Fruit fly (Drosophila melanogaster): Measurements from ENCODE around the gene Dnz1.
A peak's percentile ranks its signal among the peaks of the same experiment; 100 is the strongest.

Gene Dnz1

DNA sequence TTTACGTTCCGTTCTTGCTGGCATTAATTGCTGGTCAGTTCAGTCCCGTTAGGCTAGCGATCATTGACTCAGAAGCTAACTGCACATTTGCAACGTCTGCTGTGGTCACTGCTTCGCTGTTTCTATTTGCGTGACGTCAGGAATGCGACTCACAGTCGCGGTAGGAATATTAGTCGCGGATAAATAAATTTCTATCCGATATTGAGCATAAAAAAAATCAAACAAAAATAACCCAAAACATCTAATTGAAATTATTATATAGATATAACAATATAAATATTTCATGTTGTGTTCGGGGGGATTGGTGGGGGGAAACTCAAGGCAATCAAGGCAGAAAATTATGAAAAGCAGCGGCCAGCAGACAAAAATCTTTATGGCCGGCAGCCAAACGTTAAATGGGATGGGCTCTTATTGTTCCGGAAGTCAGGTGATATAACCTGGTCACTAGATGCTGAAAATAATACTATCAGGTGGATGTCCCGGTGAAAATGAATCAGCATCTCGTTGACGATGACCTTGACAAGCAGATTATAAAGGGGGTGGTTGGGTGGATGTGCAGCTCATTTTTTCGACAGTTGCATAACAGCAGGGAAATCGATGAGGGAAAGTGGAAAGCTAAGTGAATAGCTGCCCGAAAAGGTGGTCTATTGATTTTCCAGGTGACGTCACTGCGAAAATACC lies 6.8 kb downstream of the Dnz1 start, which contains the start of gene SmydA-3 (continued):
- TF ChIP-seq cg (GFP tag; optimal IDR thresholded peaks at IDR 0.05) (no peak), Mad (GFP tag; optimal IDR thresholded peaks at IDR 0.05) (no peak), unc-4 (GFP tag; IDR thresholded peaks at IDR 0.05; ENCODE audit: partially characterized antibody) (no peak), Kr (GFP tag; optimal IDR thresholded peaks at IDR 0.05) (no peak), ken (GFP tag; IDR thresholded peaks at IDR 0.05) (no peak), CG4820 (GFP tag; optimal IDR thresholded peaks at IDR 0.05) (no peak), CG30403 (GFP tag; optimal IDR thresholded peaks at IDR 0.05) (peak; percentile 8), ewg (GFP tag; optimal IDR thresholded peaks at IDR 0.05) (no peak), NC2α (GFP tag; optimal IDR thresholded peaks at IDR 0.05) (no peak), CG14860 (GFP tag; IDR thresholded peaks at IDR 0.05; ENCODE audit: partially characterized antibody) (no peak), CG10431 (GFP tag; optimal IDR thresholded peaks at IDR 0.05) (no peak), shn (GFP tag; optimal IDR thresholded peaks at IDR 0.05) (no peak), CG10267 (tag; optimal IDR thresholded peaks at IDR 0.05) (peak; percentile 7), Hr3 (GFP tag; optimal IDR thresholded peaks at IDR 0.05) (no peak), CG18764 (GFP tag; optimal IDR thresholded peaks at IDR 0.05) (no peak), CG13624 (GFP tag; optimal IDR thresholded peaks at IDR 0.05) (no peak), Abd-B (GFP tag; optimal IDR thresholded peaks at IDR 0.05) (no peak), CG30020 (tag; optimal IDR thresholded peaks at IDR 0.05) (no peak), slou (GFP tag; optimal IDR thresholded peaks at IDR 0.05) (no peak), CG32532 (GFP tag; IDR thresholded peaks at IDR 0.05) (peak; percentile 45; the same call in 1 of the 2 replicates), sr (GFP tag; IDR thresholded peaks at IDR 0.05) (no peak), CG10209 (GFP tag; optimal IDR thresholded peaks at IDR 0.05) (no peak), BtbVII (GFP tag; optimal IDR thresholded peaks at IDR 0.05) (peak; percentile 26), Chrac-16 (GFP tag; optimal IDR thresholded peaks at IDR 0.05) (no peak), CG7987 (GFP tag; optimal IDR thresholded peaks at IDR 0.05) (no peak), CG17385 (GFP tag; optimal IDR thresholded peaks at IDR 0.05) (no peak), tx (GFP tag; optimal IDR thresholded peaks at IDR 0.05) (no peak), corto (GFP tag; optimal IDR thresholded peaks at IDR 0.05) (no peak), HLH54F (GFP tag; optimal IDR thresholded peaks at IDR 0.05) (no peak), CG17186 (GFP tag; optimal IDR thresholded peaks at IDR 0.05) (no peak), gfzf (GFP tag; optimal IDR thresholded peaks at IDR 0.05) (no peak)

DNA sequence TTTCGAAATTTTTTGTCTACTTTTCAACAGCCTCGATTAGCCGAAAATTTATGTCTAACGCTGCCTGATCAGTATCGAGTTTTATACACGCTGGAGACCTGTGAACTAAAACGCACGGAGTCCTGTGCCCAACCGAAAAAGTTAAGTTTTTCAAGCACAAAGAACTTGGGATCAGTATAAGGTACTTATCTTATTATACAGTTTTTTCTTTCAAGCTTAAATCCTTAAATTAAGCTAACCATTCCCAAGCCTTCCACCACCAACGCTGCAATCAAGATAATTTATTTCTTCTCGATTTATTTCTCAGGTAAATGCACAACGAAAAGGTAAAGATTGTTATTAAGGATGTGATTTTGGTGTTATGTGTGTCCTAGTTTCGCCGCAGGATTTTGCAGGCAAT lies 9.5 kb downstream of the Dnz1 start, which contains the start of gene Porin2:
Porin2 (minus strand) TSS at position 101 of the 400 bp plus-strand sequence.
- TF ChIP-seq CG15073 (GFP tag; optimal IDR thresholded peaks at IDR 0.05) (no peak), stc (GFP tag; IDR thresholded peaks at IDR 0.05) (no peak), CG3995 (GFP tag; optimal IDR thresholded peaks at IDR 0.05) (no peak), CG17829 (tag; optimal IDR thresholded peaks at IDR 0.05) (no peak), Adf1 (GFP tag; IDR thresholded peaks at IDR 0.05) (no peak), CG6175 (GFP tag; IDR thresholded peaks at IDR 0.05) (no peak), CG2202 (tag; optimal IDR thresholded peaks at IDR 0.05) (no peak), CG6791 (GFP tag; IDR thresholded peaks at IDR 0.05; ENCODE audit: partially characterized antibody) (no peak), hbn (GFP tag; IDR thresholded peaks at IDR 0.05; ENCODE audit: partially characterized antibody) (no peak), gsb (GFP tag; IDR thresholded peaks at IDR 0.05) (no peak), tio (GFP tag; optimal IDR thresholded peaks at IDR 0.05) (no peak), Xbp1 (GFP tag; optimal IDR thresholded peaks at IDR 0.05) (no peak), Dek (tag; optimal IDR thresholded peaks at IDR 0.05) (no peak), CG11398 (GFP tag; optimal IDR thresholded peaks at IDR 0.05) (no peak), CG31365 (tag; optimal IDR thresholded peaks at IDR 0.05) (no peak), CG2712 (tag; optimal IDR thresholded peaks at IDR 0.05) (no peak), NFAT (GFP tag; IDR thresholded peaks at IDR 0.05) (no peak), Ada2b (GFP tag; IDR thresholded peaks at IDR 0.05) (no peak), NC2α (GFP tag; optimal IDR thresholded peaks at IDR 0.05) (no peak), CG4424 (GFP tag; optimal IDR thresholded peaks at IDR 0.05) (no peak)
